Worm (Caenorhabditis elegans): ENCODE results near the gene col-157.

- no peak for TF ChIP-seq hmg-1.2 (GFP tag; IDR thresholded peaks at IDR 0.05)
- no peak for TF ChIP-seq nhr-27 (tag; optimal IDR thresholded peaks at IDR 0.05)
- no peak for TF ChIP-seq atf-7 (tag; optimal IDR thresholded peaks at IDR 0.05)
- no peak for TF ChIP-seq attf-5 (GFP tag; optimal IDR thresholded peaks at IDR 0.05)
- TF ChIP-seq mcd-1 (GFP tag; IDR thresholded peaks at IDR 0.05): no peak
- no peak for TF ChIP-seq tbx-9 (tag; optimal IDR thresholded peaks at IDR 0.05; ENCODE audit: borderline replicate concordance)
Observed at ce11 chrV:11525338-11525737, 41.5 kb downstream of the col-157 start.

Measured in whole organism, young adult.